Fruit fly (Drosophila melanogaster) whole organism, pupa: ENCODE measurements around the gene CG34277.

Experiments
- CG15710 ChIP-seq: fragments of 200-800 bp; sonication (Bioruptor generic); optimal IDR thresholded peaks from 2 replicates; lab custom pipeline; 2018; ENCODE audit warnings: missing biosample characterization, mild to moderate bottlenecking, missing genetic modification characterization, moderate library complexity
- CG17806 ChIP-seq: fragments of 200-800 bp; sonication (Bioruptor generic); optimal IDR thresholded peaks from 2 replicates; lab custom pipeline; 2018; ENCODE audit warnings: missing biosample characterization, mild to moderate bottlenecking, missing genetic modification characterization, moderate library complexity
- CG8301 ChIP-seq: fragments of 200-800 bp; sonication (Bioruptor generic); optimal IDR thresholded peaks from 2 replicates; lab custom pipeline; 2018; ENCODE audit warnings: missing biosample characterization, mild to moderate bottlenecking, missing genetic modification characterization
- D1 ChIP-seq: fragments of 200-800 bp; sonication (Bioruptor generic); optimal IDR thresholded peaks from 2 replicates; lab custom pipeline; 2018; ENCODE audit warnings: missing biosample characterization, mild to moderate bottlenecking, missing genetic modification characterization, moderate library complexity

- TF ChIP-seq D1 (tag; lab: Kevin White, UChicago) (no peak), CG17806 (tag; lab: Kevin White, UChicago) (no peak), CG15710 (tag; lab: Kevin White, UChicago) (no peak), CG8301 (tag; lab: Kevin White, UChicago) (no peak)
Measured at dm6 chr3R:5322182-5322609, 47.1 kb upstream of the CG34277 start.
